Worm (Caenorhabditis elegans): ENCODE measurements around the gene cnnm-5.

DNA sequence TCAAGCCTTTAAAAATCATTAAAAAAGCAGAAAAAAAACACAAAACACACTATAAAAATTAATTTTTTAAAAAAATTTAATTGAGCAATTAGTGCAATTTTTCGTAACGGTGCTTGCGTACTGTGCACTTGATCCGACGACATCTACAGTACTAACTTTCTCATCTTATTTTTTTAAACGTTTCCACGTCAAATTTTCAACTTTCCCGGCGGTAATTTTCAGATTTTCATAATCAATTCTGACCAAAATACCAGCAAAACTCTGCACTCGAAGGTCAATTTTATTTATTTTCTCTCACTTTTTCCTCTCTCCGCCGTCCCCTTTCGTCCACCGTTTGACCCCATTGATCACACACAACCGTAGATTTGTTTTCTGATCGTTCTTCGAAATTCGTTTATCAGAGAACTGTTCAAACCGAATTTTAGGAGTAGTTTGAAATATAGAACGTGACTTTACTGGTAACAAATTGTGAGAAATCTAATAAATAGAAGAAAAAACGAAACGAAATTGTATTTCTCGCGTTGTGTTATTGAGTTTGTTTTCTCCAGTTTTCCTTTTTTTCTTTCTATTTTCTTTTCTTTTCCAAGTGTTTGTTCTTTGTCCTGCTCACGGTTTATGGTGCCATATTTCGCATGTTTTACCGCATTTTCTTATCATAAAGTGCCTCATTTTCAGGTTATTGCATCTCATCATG, 35.0 kb upstream of the cnnm-5 start, which contains the start of gene acs-19:
- TF ChIP-seq unc-62 (GFP tag; optimal IDR thresholded peaks at IDR 0.05) (no peak), tbx-9 (tag; optimal IDR thresholded peaks at IDR 0.05; ENCODE audit: borderline replicate concordance) (no peak), unc-130 (GFP tag; optimal IDR thresholded peaks at IDR 0.05) (no peak), sdz-38 (tag; optimal IDR thresholded peaks at IDR 0.05) (no peak), rec-8 (tag; optimal IDR thresholded peaks at IDR 0.05) (no peak), xnd-1 (tag; optimal IDR thresholded peaks at IDR 0.05) (no peak), F33H1.4 (GFP tag; IDR thresholded peaks at IDR 0.05) (peak; percentile 35), pha-4 (tag; optimal IDR thresholded peaks at IDR 0.05) (no peak), ceh-79 (tag; optimal IDR thresholded peaks at IDR 0.05) (no peak), ceh-58 (GFP tag; IDR thresholded peaks at IDR 0.05) (no peak), F23B12.7 (tag; optimal IDR thresholded peaks at IDR 0.05; ENCODE audit: insufficient read depth) (no peak), F55B11.4 (tag; optimal IDR thresholded peaks at IDR 0.05; ENCODE audit: borderline replicate concordance, insufficient read depth) (no peak)
